Fruit fly (Drosophila melanogaster) whole organism, embryonic: Measurements from ENCODE around the gene Atg6.

Experiments used
- Ada2b ChIP-seq: fragments of 200-800 bp; sonication (Bioruptor generic); IDR thresholded peaks from 2 replicates; pipeline ENCODE4 v1.3.6; 2022; ENCODE audit warnings: missing biosample characterization, missing genetic modification characterization
- Awh ChIP-seq: fragments of 200-800 bp; sonication (Bioruptor generic); IDR thresholded peaks from 2 replicates; pipeline ENCODE4, ENCODE4 v1.3.6; 2022; ENCODE audit warnings: missing biosample characterization, missing genetic modification characterization
- B-H2 ChIP-seq: fragments of 200-800 bp; sonication (Bioruptor generic); optimal IDR thresholded peaks from 2 replicates; lab custom pipeline; 2018; ENCODE audit warnings: missing biosample characterization, mild to moderate bottlenecking, missing genetic modification characterization
- CG11085 ChIP-seq: fragments of 200-800 bp; sonication (Bioruptor generic); IDR thresholded peaks from 2 replicates; pipeline ENCODE4 v1.3.6; 2022; ENCODE audit warnings: missing biosample characterization, missing genetic modification characterization
- CG11560 ChIP-seq: fragments of 200-800 bp; sonication (Bioruptor generic); IDR thresholded peaks from 3 replicates; pipeline ENCODE4 v1.3.6; 2022; ENCODE audit warnings: missing biosample characterization, missing genetic modification characterization
- CG11695 ChIP-seq: fragments of 200-800 bp; sonication (Bioruptor generic); IDR thresholded peaks from 3 replicates; pipeline ENCODE4 v1.3.6; 2022; ENCODE audit warnings: missing biosample characterization, missing genetic modification characterization
- CG12744 ChIP-seq: fragments of 200-800 bp; sonication (Bioruptor generic); optimal IDR thresholded peaks from 2 replicates; lab custom pipeline; 2016; ENCODE audit warnings: missing biosample characterization, missing genetic modification characterization
- CG12769 ChIP-seq: fragments of 200-800 bp; sonication (Bioruptor generic); optimal IDR thresholded peaks from 2 replicates; lab custom pipeline; 2019; ENCODE audit warnings: missing biosample characterization, mild to moderate bottlenecking, missing genetic modification characterization, moderate library complexity
- CG17328 ChIP-seq: fragments of 200-800 bp; sonication (Bioruptor generic); IDR thresholded peaks from 2 replicates; pipeline ENCODE4 v1.3.6; 2022; ENCODE audit warnings: missing biosample characterization, missing genetic modification characterization
- CG17802 ChIP-seq: fragments of 200-800 bp; sonication (Bioruptor generic); optimal IDR thresholded peaks from 2 replicates; lab custom pipeline; 2018; ENCODE audit warnings: missing biosample characterization, mild to moderate bottlenecking, missing genetic modification characterization, moderate library complexity
- CG2202 ChIP-seq: fragments of 200-800 bp; sonication (Bioruptor generic); optimal IDR thresholded peaks from 2 replicates; lab custom pipeline; 2018; ENCODE audit warnings: missing biosample characterization, mild to moderate bottlenecking, missing genetic modification characterization
- CG4617 ChIP-seq: fragments of 200-800 bp; sonication (Bioruptor generic); optimal IDR thresholded peaks from 3 replicates; lab custom pipeline; 2016; ENCODE audit warnings: missing biosample characterization, missing genetic modification characterization, borderline replicate concordance
- CG6654 ChIP-seq: fragments of 200-800 bp; sonication (Bioruptor generic); optimal IDR thresholded peaks from 2 replicates; lab custom pipeline; 2017; ENCODE audit warnings: missing biosample characterization, mild to moderate bottlenecking, missing genetic modification characterization
- CG7271 ChIP-seq: fragments of 200-800 bp; sonication (Bioruptor generic); optimal IDR thresholded peaks from 2 replicates; lab custom pipeline; 2018; ENCODE audit warnings: missing biosample characterization, mild to moderate bottlenecking, missing genetic modification characterization, moderate library complexity
- CG7372 ChIP-seq: fragments of 200-800 bp; sonication (Bioruptor generic); IDR thresholded peaks from 2 replicates; pipeline ENCODE4 v1.3.6; 2022; ENCODE audit warnings: missing biosample characterization, missing genetic modification characterization
- CG7928 ChIP-seq: fragments of 200-800 bp; sonication (Bioruptor generic); optimal IDR thresholded peaks from 2 replicates; lab custom pipeline; 2017; ENCODE audit warnings: missing biosample characterization, mild to moderate bottlenecking, missing genetic modification characterization
- CG8290 ChIP-seq, 3 experiments: fragments of 200-800 bp; sonication (Bioruptor generic); optimal IDR thresholded peaks; 2 replicates each; lab custom pipeline; 2016 to 2019; ENCODE audit warnings: missing biosample characterization in 3 of 3, missing genetic modification characterization in 3 of 3, mild to moderate bottlenecking in 2 of 3, moderate library complexity in 1 of 3
- Camta ChIP-seq: fragments of 200-800 bp; sonication (Bioruptor generic); optimal IDR thresholded peaks from 2 replicates; lab custom pipeline; 2016; ENCODE audit warnings: missing biosample characterization, missing genetic modification characterization
- CoRest ChIP-seq: fragments of 200-800 bp; sonication (Bioruptor generic); optimal IDR thresholded peaks from 3 replicates; lab custom pipeline; 2018; ENCODE audit warnings: missing biosample characterization, mild to moderate bottlenecking, missing genetic modification characterization, moderate library complexity
- Doc3 ChIP-seq: fragments of 200-800 bp; sonication (Bioruptor generic); IDR thresholded peaks from 3 replicates; pipeline ENCODE4 v1.3.6; 2022; ENCODE audit warnings: missing biosample characterization, missing genetic modification characterization; ENCODE audit not compliant: partially characterized antibody
- Fer2 ChIP-seq: fragments of 200-800 bp; sonication (Bioruptor generic); optimal IDR thresholded peaks from 2 replicates; lab custom pipeline; 2018; ENCODE audit warnings: missing biosample characterization, mild to moderate bottlenecking, missing genetic modification characterization, moderate library complexity
- Nf-YC ChIP-seq: fragments of 200-800 bp; optimal IDR thresholded peaks from 3 replicates; lab custom pipeline; 2019; ENCODE audit warnings: missing biosample characterization, mild to moderate bottlenecking, missing genetic modification characterization, moderate library complexity
- Pdp1 ChIP-seq, 2 experiments: fragments of 200-800 bp; sonication (Bioruptor generic); optimal IDR thresholded peaks; 3 replicates each; lab custom pipeline; 2016; ENCODE audit warnings: missing biosample characterization in 2 of 2, missing genetic modification characterization in 2 of 2, mild to moderate bottlenecking in 1 of 2, moderate library complexity in 1 of 2
- Ravus ChIP-seq: fragments of 200-800 bp; sonication (Bioruptor generic); IDR thresholded peaks from 2 replicates; pipeline ENCODE4 v1.3.6; 2022; ENCODE audit warnings: missing biosample characterization, missing genetic modification characterization
- Rfx ChIP-seq: fragments of 200-800 bp; sonication (Bioruptor generic); IDR thresholded peaks from 2 replicates; pipeline ENCODE4 v1.3.6; 2022; ENCODE audit warnings: missing biosample characterization, missing genetic modification characterization
- Sox100B ChIP-seq: fragments of 200-800 bp; sonication (Bioruptor generic); optimal IDR thresholded peaks from 3 replicates; lab custom pipeline; 2018; ENCODE audit warnings: missing biosample characterization, mild to moderate bottlenecking, missing genetic modification characterization
- Sry-β ChIP-seq: fragments of 200-800 bp; sonication (Bioruptor generic); optimal IDR thresholded peaks from 2 replicates; lab custom pipeline; 2018; ENCODE audit warnings: missing biosample characterization, mild to moderate bottlenecking, missing genetic modification characterization, moderate library complexity
- Tbp ChIP-seq: fragments of >200 bp; optimal IDR thresholded peaks from 2 replicates; lab custom pipeline; 2018; ENCODE audit warnings: missing biosample characterization, missing genetic modification characterization
- bigmax ChIP-seq: fragments of 200-800 bp; sonication (Bioruptor generic); optimal IDR thresholded peaks from 2 replicates; lab custom pipeline; 2018; ENCODE audit warnings: missing biosample characterization, mild to moderate bottlenecking, missing genetic modification characterization
- chn ChIP-seq: fragments of 200-800 bp; sonication (Bioruptor generic); optimal IDR thresholded peaks from 2 replicates; lab custom pipeline; 2016; ENCODE audit warnings: missing biosample characterization, missing genetic modification characterization
- disco-r ChIP-seq: fragments of 200-800 bp; sonication (Bioruptor generic); optimal IDR thresholded peaks from 2 replicates; lab custom pipeline; 2016; ENCODE audit warnings: missing biosample characterization, missing genetic modification characterization
- dpn ChIP-seq, 2 experiments: fragments of 200-800 bp; sonication (Bioruptor generic); optimal IDR thresholded peaks; 3 replicates each; lab custom pipeline; 2016; ENCODE audit warnings: missing biosample characterization in 2 of 2, missing genetic modification characterization in 2 of 2
- esg ChIP-seq: fragments of 200-800 bp; sonication (Bioruptor generic); conservative IDR thresholded peaks from 2 replicates; pipeline ENCODE4 v1.3.6; 2022; ENCODE audit warnings: missing biosample characterization, missing genetic modification characterization
- gsb-n ChIP-seq: fragments of 200-800 bp; sonication (Bioruptor generic); optimal IDR thresholded peaks from 3 replicates; lab custom pipeline; 2018; ENCODE audit warnings: missing biosample characterization, mild to moderate bottlenecking, missing genetic modification characterization
- kay ChIP-seq: fragments of 200-800 bp; sonication (Bioruptor generic); optimal IDR thresholded peaks from 2 replicates; lab custom pipeline; 2016; ENCODE audit warnings: missing biosample characterization, missing genetic modification characterization
- kni ChIP-seq: fragments of 200-800 bp; sonication (Bioruptor generic); optimal IDR thresholded peaks from 3 replicates; lab custom pipeline; 2017; ENCODE audit warnings: mild to moderate bottlenecking, missing biosample characterization, missing genetic modification reagents, missing genetic modification characterization
- lmd ChIP-seq: fragments of 200-800 bp; sonication (Bioruptor generic); IDR thresholded peaks from 2 replicates; pipeline ENCODE4 v1.3.6; 2022; ENCODE audit warnings: missing biosample characterization, missing genetic modification characterization
- lov ChIP-seq, 2 experiments: fragments of 200-800 bp in 1 of 2; fragments of >200 bp in 1 of 2; sonication (Bioruptor generic) in 1 of 2; IDR thresholded peaks in 1 of 2; optimal IDR thresholded peaks in 1 of 2; 2 replicates in 1 of 2; 3 replicates in 1 of 2; pipeline versions ENCODE4 v1.3.6 to Lab custom; 2017 to 2022; ENCODE audit warnings: missing biosample characterization in 1 of 2, missing genetic modification characterization in 1 of 2
- odd ChIP-seq: fragments of 200-800 bp; sonication (Bioruptor generic); optimal IDR thresholded peaks from 2 replicates; lab custom pipeline; 2017; ENCODE audit warnings: missing biosample characterization, mild to moderate bottlenecking, missing genetic modification characterization
- otp ChIP-seq: fragments of 200-800 bp; sonication (Bioruptor generic); IDR thresholded peaks from 3 replicates; pipeline ENCODE4, ENCODE4 v1.3.6; 2022; ENCODE audit warnings: missing biosample characterization, missing genetic modification characterization
- pita ChIP-seq: fragments of 200-800 bp; sonication (Bioruptor generic); optimal IDR thresholded peaks from 2 replicates; lab custom pipeline; 2017; ENCODE audit warnings: missing biosample characterization, mild to moderate bottlenecking, missing genetic modification characterization
- ro ChIP-seq: fragments of 200-800 bp; sonication (Bioruptor generic); IDR thresholded peaks from 2 replicates; pipeline ENCODE4 v1.3.6; 2022; ENCODE audit warnings: missing biosample characterization, missing genetic modification characterization
- scrt ChIP-seq: fragments of 200-800 bp; sonication (Bioruptor generic); optimal IDR thresholded peaks from 2 replicates; lab custom pipeline; 2018; ENCODE audit warnings: missing biosample characterization, mild to moderate bottlenecking, missing genetic modification characterization, moderate library complexity
- sr ChIP-seq: fragments of 200-800 bp; sonication (Bioruptor generic); IDR thresholded peaks from 3 replicates; pipeline ENCODE4 v1.3.6; 2022; ENCODE audit warnings: missing biosample characterization, missing genetic modification characterization
- tna ChIP-seq: fragments of 200-800 bp; sonication (Bioruptor generic); IDR thresholded peaks from 2 replicates; pipeline ENCODE4 v1.3.6; 2022; ENCODE audit warnings: missing biosample characterization, missing genetic modification characterization; ENCODE audit not compliant: partially characterized antibody
- ttk ChIP-seq: fragments of 200-800 bp; sonication (Bioruptor generic); IDR thresholded peaks from 2 replicates; pipeline ENCODE4 v2.1.2; 2022; ENCODE audit warnings: missing biosample characterization, missing genetic modification characterization

The Atg6 gene

dm6 chr3R:24099039-24100026 is 48.8 kb upstream of the Atg6 start (continued):
- TF ChIP-seq gsb-n (tag; lab: Kevin White, UChicago) (peak; percentile 43), Nf-YC (tag; lab: Kevin White, UChicago) (no peak), scrt (GFP tag; lab: Kevin White, UChicago) (peak; percentile 60), odd (peak; percentile 46), Pdp1 (GFP tag; optimal IDR thresholded peaks at IDR 0.05; lab: Kevin White, UChicago) (peak; percentile 72 to 75), dpn (GFP tag; optimal IDR thresholded peaks at IDR 0.05; lab: Kevin White, UChicago) (peak; percentile 82 to 83), ttk (GFP tag; lab: Robert Waterston, UW) (peak; percentile 69), CG12769 (peak; percentile 89), pita (GFP tag; lab: Kevin White, UChicago) (no peak), lmd (GFP tag; lab: Robert Waterston, UW) (peak; percentile 87), CG6654 (peak; percentile 37), Doc3 (GFP tag; lab: Robert Waterston, UW) (no peak), sr (peak; percentile 40; the same call in 2 of the 3 replicates), CG4617 (peak; percentile 31), esg (GFP tag; lab: Robert Waterston, UW) (peak; percentile 77), Sox100B (GFP tag; lab: Kevin White, UChicago) (peak; percentile 21), chn (GFP tag; lab: Kevin White, UChicago) (peak; percentile 84), B-H2 (no peak), kni (GFP tag; lab: Kevin White, UChicago) (no peak), CG7271 (tag; lab: Kevin White, UChicago) (no peak), bigmax (GFP tag; lab: Kevin White, UChicago) (no peak), Sry-β (GFP tag; lab: Kevin White, UChicago) (no peak), kay (peak; percentile 78), Fer2 (tag; lab: Kevin White, UChicago) (no peak), disco-r (GFP tag; lab: Kevin White, UChicago) (peak; percentile 39), ro (GFP tag; lab: Robert Waterston, UW) (0 out of 2 replicates have a peak, but pooled peaks have one; percentile 18), CG11695 (peak; percentile 82), CG11560 (tag; lab: Robert Waterston, UW) (peak; percentile 60; the same call in 2 of the 3 replicates), Ravus (GFP tag; lab: Robert Waterston, UW) (peak; percentile 54; the same call in 1 of the 2 replicates), CG7372 (GFP tag; lab: Robert Waterston, UW) (peak; percentile 78), CG17328 (GFP tag; lab: Robert Waterston, UW) (peak; percentile 74), Ada2b (GFP tag; lab: Robert Waterston, UW) (peak; percentile 89), CG7928 (GFP tag; lab: Kevin White, UChicago) (no peak), CG17802 (tag; lab: Kevin White, UChicago) (peak; percentile 45), CoRest (tag; lab: Kevin White, UChicago) (peak; percentile 77), tna (GFP tag; lab: Robert Waterston, UW) (no peak), CG2202 (peak; percentile 34), lov (optimal IDR thresholded peaks at IDR 0.05; lab: Kevin White, UChicago) (no peak), lov (GFP tag; IDR thresholded peaks at IDR 0.05; lab: Robert Waterston, UW) (peak; percentile 61; the same call in 1 of the 3 replicates), Rfx (GFP tag; lab: Robert Waterston, UW) (peak; percentile 89), Tbp (GFP tag; lab: Kevin White, UChicago) (no peak), CG11085 (GFP tag; lab: Robert Waterston, UW) (peak; percentile 86), otp (peak; percentile 72; the same call in 2 of the 3 replicates), CG8290 (GFP tag; optimal IDR thresholded peaks at IDR 0.05; lab: Kevin White, UChicago) (no peak), CG8290 (tag; optimal IDR thresholded peaks at IDR 0.05; lab: Kevin White, UChicago) (peak in 1 of 2 experiments; percentile 81), Awh (GFP tag; lab: Robert Waterston, UW) (peak; percentile 70; the same call in 1 of the 2 replicates), CG12744 (peak; percentile 39), Camta (peak; percentile 84)
